Worm (Caenorhabditis elegans) whole organism, late embryonic: ENCODE results near the gene F10C1.9.

ENCODE experiments used
- K02D7.2 ChIP-seq: sonication (generic microtip); optimal IDR thresholded peaks from 2 replicates; lab custom pipeline; 2017; ENCODE audit warnings: mild to moderate bottlenecking, missing genetic modification characterization, missing compliant biosample characterization
- eyg-1 ChIP-seq: sonication (generic microtip); optimal IDR thresholded peaks from 2 replicates; lab custom pipeline; 2016; ENCODE audit warnings: missing genotype, missing genetic modification characterization, missing compliant biosample characterization
- fkh-10 ChIP-seq: fragments of 150-350 bp; optimal IDR thresholded peaks from 2 replicates; lab custom pipeline; 2014; ENCODE audit warnings: missing biosample characterization, missing genetic modification reagents, missing genetic modification characterization
- hlh-13 ChIP-seq: fragments of 200-800 bp; sonication (Bioruptor generic); optimal IDR thresholded peaks from 2 replicates; lab custom pipeline; 2018; ENCODE audit warnings: mild to moderate bottlenecking, missing genetic modification characterization, missing compliant biosample characterization
- madf-2 ChIP-seq: sonication (generic microtip); optimal IDR thresholded peaks from 2 replicates; lab custom pipeline; 2017; ENCODE audit warnings: missing genetic modification characterization, missing compliant biosample characterization
- nfya-1 ChIP-seq: sonication (generic microtip); optimal IDR thresholded peaks from 2 replicates; lab custom pipeline; 2017; ENCODE audit warnings: missing genetic modification characterization, mild to moderate bottlenecking, missing compliant biosample characterization, antibody characterized with exemption, moderate library complexity
- nhr-11 ChIP-seq: fragments of 150-350 bp; optimal IDR thresholded peaks from 2 replicates; lab custom pipeline; 2014; ENCODE audit warnings: missing biosample characterization, missing genetic modification characterization
- pag-3 ChIP-seq: sonication (generic microtip); optimal IDR thresholded peaks from 2 replicates; lab custom pipeline; 2016; ENCODE audit warnings: missing compliant biosample characterization, missing genetic modification characterization, borderline replicate concordance
- pat-9 ChIP-seq: fragments of 200-800 bp; sonication (Bioruptor generic); optimal IDR thresholded peaks from 2 replicates; lab custom pipeline; 2018; ENCODE audit warnings: mild to moderate bottlenecking, missing genetic modification characterization, moderate library complexity, missing compliant biosample characterization
- pha-2 ChIP-seq: sonication (generic microtip); optimal IDR thresholded peaks from 2 replicates; lab custom pipeline; 2017; ENCODE audit warnings: mild to moderate bottlenecking, missing genetic modification characterization, missing compliant biosample characterization
- sox-4 ChIP-seq: sonication (generic microtip); optimal IDR thresholded peaks from 2 replicates; lab custom pipeline; 2017; ENCODE audit warnings: mild to moderate bottlenecking, missing genetic modification characterization, inconsistent platforms, missing compliant biosample characterization

DNA sequence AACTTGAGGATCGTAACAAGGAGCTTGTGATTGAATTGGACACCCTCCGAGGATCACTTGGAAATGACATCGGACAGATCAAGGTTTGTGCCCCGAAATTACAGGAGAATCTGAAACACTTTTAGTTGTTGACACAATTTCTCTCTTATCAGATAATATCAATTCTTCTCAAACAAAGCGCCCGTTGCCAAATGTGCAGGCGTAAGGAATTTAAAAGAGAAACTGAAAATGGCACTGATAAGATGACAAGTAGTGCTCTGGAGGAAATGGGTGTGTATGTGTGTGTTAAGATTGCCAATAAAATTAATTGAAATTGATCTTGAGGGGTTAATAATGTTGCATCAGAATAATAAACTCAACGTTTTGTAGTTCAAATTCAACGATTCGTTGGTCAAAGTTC is 6.3 kb upstream of the F10C1.9 start:
- TF ChIP-seq K02D7.2 (tag; lab: Kevin White, UChicago): no peak
- TF ChIP-seq nhr-11: no peak
- no peak for TF ChIP-seq hlh-13
- no peak for TF ChIP-seq fkh-10 (GFP tag; lab: Kevin White, UChicago)
- TF ChIP-seq madf-2: no peak
- no peak for TF ChIP-seq eyg-1 (tag; lab: Kevin White, UChicago)
- TF ChIP-seq nfya-1 (tag; lab: Kevin White, UChicago): no peak
- TF ChIP-seq pha-2 (tag; lab: Kevin White, UChicago): no peak
- TF ChIP-seq sox-4 (tag; lab: Kevin White, UChicago): no peak
- no peak for TF ChIP-seq pat-9 (tag; lab: Kevin White, UChicago)
- TF ChIP-seq pag-3 (tag; lab: Kevin White, UChicago): no peak
